Worm (Caenorhabditis elegans) whole organism, young adult: Measurements from ENCODE around the gene col-106.

Experiments
- B0336.3 ChIP-seq: fragments of 200-800 bp; sonication (Bioruptor generic); IDR thresholded peaks from 2 replicates; pipeline ENCODE4 v1.3.6; 2022; ENCODE audit warnings: missing genetic modification characterization, missing compliant biosample characterization
- F23B12.7 ChIP-seq: sonication (generic microtip); optimal IDR thresholded peaks from 2 replicates; lab custom pipeline; 2017; ENCODE audit warnings: missing genetic modification characterization, mild to moderate bottlenecking, missing compliant biosample characterization, antibody characterized with exemption, moderate library complexity; ENCODE audit not compliant: insufficient read depth
- F57A8.1 ChIP-seq: fragments of 200-800 bp; sonication (Bioruptor generic); optimal IDR thresholded peaks from 2 replicates; lab custom pipeline; 2018; ENCODE audit warnings: mild to moderate bottlenecking, missing genetic modification characterization, moderate library complexity, missing compliant biosample characterization
- Y53G8AR.9 ChIP-seq: fragments of 200-800 bp; sonication (Bioruptor generic); conservative IDR thresholded peaks from 2 replicates; pipeline ENCODE4 v1.3.6; 2022; ENCODE audit warnings: missing genetic modification reagents, missing genetic modification characterization, missing compliant biosample characterization
- Y95B8A.8 ChIP-seq: fragments of 200-800 bp; sonication (Bioruptor generic); IDR thresholded peaks from 2 replicates; pipeline ENCODE4 v1.3.6; 2022; ENCODE audit warnings: missing genetic modification reagents, missing genetic modification characterization, missing compliant biosample characterization
- bed-1 ChIP-seq: fragments of 200-800 bp; sonication (Bioruptor generic); IDR thresholded peaks from 2 replicates; pipeline ENCODE4 v1.3.6; 2022; ENCODE audit warnings: missing genetic modification reagents, missing genetic modification characterization, missing compliant biosample characterization
- die-1 ChIP-seq: sonication (generic microtip); optimal IDR thresholded peaks from 2 replicates; lab custom pipeline; 2016; ENCODE audit warnings: missing genotype, mild to moderate bottlenecking, missing genetic modification characterization, missing compliant biosample characterization
- egl-18 ChIP-seq: fragments of 200-800 bp; sonication (Bioruptor generic); IDR thresholded peaks from 2 replicates; pipeline ENCODE4 v1.3.6; 2022; ENCODE audit warnings: missing genetic modification reagents, missing genetic modification characterization, missing compliant biosample characterization
- lsl-1 ChIP-seq: fragments of 200-800 bp; sonication (Bioruptor generic); optimal IDR thresholded peaks from 2 replicates; lab custom pipeline; 2018; ENCODE audit warnings: mild to moderate bottlenecking, missing genetic modification characterization, moderate library complexity, missing compliant biosample characterization
- nhr-80 ChIP-seq: sonication (generic microtip); optimal IDR thresholded peaks from 2 replicates; lab custom pipeline; 2016; ENCODE audit warnings: missing genetic modification characterization, missing compliant biosample characterization
- snpc-4 ChIP-seq, 5 experiments: fragments of 150-350 bp in 1 of 5; sonication (generic microtip) in 4 of 5; optimal IDR thresholded peaks; 2 replicates each; lab custom pipeline; 2014 to 2018; ENCODE audit warnings: missing genetic modification characterization in 5 of 5, missing biosample characterization in 3 of 5, antibody characterized with exemption in 2 of 5, mild to moderate bottlenecking in 2 of 5, missing compliant biosample characterization in 2 of 5, missing genotype in 2 of 5, moderate library complexity in 2 of 5, missing genetic modification reagents in 1 of 5
- zim-3 ChIP-seq: sonication (generic microtip); optimal IDR thresholded peaks from 2 replicates; lab custom pipeline; 2017; ENCODE audit warnings: mild to moderate bottlenecking, missing genetic modification characterization, moderate library complexity, missing compliant biosample characterization
- ztf-18 ChIP-seq: sonication (generic microtip); optimal IDR thresholded peaks from 2 replicates; lab custom pipeline; 2016; ENCODE audit warnings: missing genotype, mild to moderate bottlenecking, missing genetic modification characterization, missing compliant biosample characterization
- ztf-26 ChIP-seq: sonication (generic microtip); optimal IDR thresholded peaks from 2 replicates; lab custom pipeline; 2017; ENCODE audit warnings: missing genetic modification characterization, missing compliant biosample characterization

Gene col-106

ce11 chrIV:1409941-1410340 is 50.6 kb downstream of the col-106 start, which contains the start of gene rpc-11:
Gene rpc-11 (minus strand): TSS chrIV:1410041.
- no peak for TF ChIP-seq Y95B8A.8 (GFP tag; lab: Robert Waterston, UW)
- TF ChIP-seq bed-1 = no peak
- TF ChIP-seq ztf-18 (tag; lab: Kevin White, UChicago) = no peak
- TF ChIP-seq egl-18 (GFP tag; lab: Robert Waterston, UW) = no peak
- TF ChIP-seq snpc-4 (GFP tag; optimal IDR thresholded peaks at IDR 0.05; lab: Kevin White, UChicago) = no peak
- no peak for TF ChIP-seq snpc-4 (tag; optimal IDR thresholded peaks at IDR 0.05; lab: Kevin White, UChicago)
- TF ChIP-seq F57A8.1 = no peak
- TF ChIP-seq zim-3 = no peak
- no peak for TF ChIP-seq B0336.3 (GFP tag; lab: Robert Waterston, UW)
- no peak for TF ChIP-seq F23B12.7 (tag; lab: Kevin White, UChicago)
- no peak for TF ChIP-seq nhr-80 (tag; lab: Kevin White, UChicago)
- TF ChIP-seq lsl-1 (GFP tag; lab: Kevin White, UChicago) = no peak
- TF ChIP-seq die-1 (tag; lab: Kevin White, UChicago) = no peak
- TF ChIP-seq Y53G8AR.9 (GFP tag; lab: Robert Waterston, UW) = no peak
- no peak for TF ChIP-seq ztf-26 (tag; lab: Kevin White, UChicago)
